Worm (Caenorhabditis elegans) whole organism, L4 larva: ENCODE measurements around the gene F08G2.4.

Source experiments
- F10B5.3 ChIP-seq: sonication (generic microtip); optimal IDR thresholded peaks from 2 replicates; lab custom pipeline; 2016; ENCODE audit warnings: mild to moderate bottlenecking, missing genetic modification characterization, missing compliant biosample characterization
- aha-1 ChIP-seq: fragments of 150-350 bp; peaks from one replicate; lab custom pipeline; 2014; ENCODE audit warnings: missing biosample characterization, missing genetic modification characterization
- aly-2 ChIP-seq: sonication (generic microtip); optimal IDR thresholded peaks from 2 replicates; lab custom pipeline; 2018; ENCODE audit warnings: missing biosample characterization, missing genetic modification characterization
- egl-43 ChIP-seq: fragments of 200-800 bp; sonication (Bioruptor generic); IDR thresholded peaks from 2 replicates; pipeline ENCODE4 v1.3.6; 2022; ENCODE audit warnings: missing genetic modification reagents, missing genetic modification characterization, missing compliant biosample characterization
- gei-8 ChIP-seq: fragments of 200-800 bp; sonication (Bioruptor generic); optimal IDR thresholded peaks from 2 replicates; lab custom pipeline; 2018; ENCODE audit warnings: mild to moderate bottlenecking, missing genetic modification characterization, missing compliant biosample characterization
- lin-29 ChIP-seq: fragments of 200-800 bp; sonication (Bioruptor generic); IDR thresholded peaks from 2 replicates; pipeline ENCODE4 v1.3.6; 2022; ENCODE audit warnings: missing genetic modification reagents, missing genetic modification characterization, missing compliant biosample characterization
- lin-38 ChIP-seq: fragments of 200-800 bp; sonication (Bioruptor generic); IDR thresholded peaks from 2 replicates; pipeline ENCODE4 v1.3.6; 2022; ENCODE audit warnings: missing genetic modification reagents, missing genetic modification characterization, missing compliant biosample characterization
- rbr-2 ChIP-seq: sonication (generic microtip); optimal IDR thresholded peaks from 2 replicates; lab custom pipeline; 2016; ENCODE audit warnings: missing genotype, missing genetic modification characterization, missing compliant biosample characterization
- set-16 ChIP-seq: fragments of 200-800 bp; sonication (Bioruptor generic); IDR thresholded peaks from 2 replicates; pipeline ENCODE4 v1.3.6; 2022; ENCODE audit warnings: missing genetic modification reagents, missing genetic modification characterization, missing compliant biosample characterization
- snpc-4 ChIP-seq: fragments of 150-350 bp; optimal IDR thresholded peaks from 2 replicates; lab custom pipeline; 2014; ENCODE audit warnings: missing biosample characterization, missing genetic modification characterization
- unc-39 ChIP-seq: sonication (generic microtip); optimal IDR thresholded peaks from 2 replicates; lab custom pipeline; 2017; ENCODE audit warnings: missing biosample characterization, missing genetic modification characterization
- zfp-3 ChIP-seq: fragments of 200-800 bp; sonication (Bioruptor generic); conservative IDR thresholded peaks from 2 replicates; pipeline ENCODE4 v1.3.6; 2022; ENCODE audit warnings: missing genetic modification reagents, missing genetic modification characterization, missing compliant biosample characterization

F08G2.4 gene

ce11 chrII:13877994-13878393 lies 47.6 kb downstream of the F08G2.4 start:
- TF ChIP-seq aha-1 (tag; lab: Kevin White, UChicago) = peak; percentile 88
- TF ChIP-seq egl-43 = 0 out of 2 replicates have a peak, but pooled peaks have one; percentile 61
- TF ChIP-seq set-16 (GFP tag; lab: Robert Waterston, UW) = peak; percentile 64
- no peak for TF ChIP-seq aly-2 (tag; lab: Kevin White, UChicago)

DNA sequence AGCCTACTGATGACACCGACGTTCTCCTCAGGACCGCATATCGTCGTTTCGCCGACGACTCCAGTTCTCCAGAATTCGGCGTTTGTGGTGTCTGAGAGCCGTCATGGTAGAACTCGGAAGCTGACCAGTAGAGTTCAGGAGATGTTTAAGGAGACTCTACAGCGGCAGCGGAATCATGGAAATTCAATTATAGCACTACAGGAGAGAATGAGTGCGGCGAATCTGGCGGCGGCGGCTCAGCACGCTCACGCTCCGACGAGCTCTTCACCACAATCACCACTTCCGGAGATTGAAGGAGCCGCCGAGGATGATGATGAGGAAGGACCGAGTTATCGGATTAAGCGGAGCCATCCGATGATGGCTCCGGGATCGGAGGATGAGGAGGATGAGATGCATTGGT lies 49.2 kb downstream of the F08G2.4 start:
- TF ChIP-seq zfp-3 (GFP tag; lab: Robert Waterston, UW) (no peak), set-16 (GFP tag; lab: Robert Waterston, UW) (peak; percentile 79), lin-38 (GFP tag; lab: Robert Waterston, UW) (no peak), snpc-4 (tag; lab: Kevin White, UChicago) (no peak), gei-8 (GFP tag; lab: Kevin White, UChicago) (no peak), unc-39 (tag; lab: Kevin White, UChicago) (no peak), rbr-2 (tag; lab: Kevin White, UChicago) (no peak), lin-29 (GFP tag; lab: Robert Waterston, UW) (no peak), F10B5.3 (tag; lab: Kevin White, UChicago) (no peak)
